Worm (Caenorhabditis elegans) whole organism, L1 larva: ENCODE data around the gene F17C8.7.

Experiments used
- C16A3.4 ChIP-seq: fragments of 150-350 bp; optimal IDR thresholded peaks from 2 replicates; lab custom pipeline; 2014; ENCODE audit warnings: missing biosample characterization, missing genetic modification characterization
- C34B4.2 ChIP-seq: sonication (generic microtip); optimal IDR thresholded peaks from 2 replicates; lab custom pipeline; 2017; ENCODE audit warnings: mild to moderate bottlenecking, missing genetic modification characterization, missing compliant biosample characterization
- Y116A8C.19 ChIP-seq: sonication (generic microtip); optimal IDR thresholded peaks from 2 replicates; lab custom pipeline; 2016; ENCODE audit warnings: missing compliant biosample characterization, missing genetic modification characterization, borderline replicate concordance
- aha-1 ChIP-seq: fragments of 150-350 bp; optimal IDR thresholded peaks from 2 replicates; lab custom pipeline; 2014; ENCODE audit warnings: missing biosample characterization, missing genetic modification characterization
- aly-2 ChIP-seq: fragments of 150-350 bp; optimal IDR thresholded peaks from 2 replicates; lab custom pipeline; 2014; ENCODE audit warnings: missing biosample characterization, missing genetic modification characterization
- ama-1 ChIP-seq: fragments of 150-350 bp; optimal IDR thresholded peaks from 2 replicates; lab custom pipeline; 2014
- blmp-1 ChIP-seq: fragments of 150-350 bp; optimal IDR thresholded peaks from 2 replicates; lab custom pipeline; 2014; ENCODE audit warnings: missing biosample characterization, missing genetic modification characterization
- ceh-63 ChIP-seq: fragments of 200-800 bp; sonication (Bioruptor generic); optimal IDR thresholded peaks from 2 replicates; lab custom pipeline; 2018; ENCODE audit warnings: mild to moderate bottlenecking, missing genetic modification characterization, missing compliant biosample characterization
- ceh-88 ChIP-seq: fragments of 200-800 bp; sonication (Bioruptor generic); IDR thresholded peaks from 2 replicates; pipeline ENCODE4 v1.3.6; 2022; ENCODE audit warnings: missing genetic modification characterization, missing compliant biosample characterization
- ces-1 ChIP-seq: fragments of 150-350 bp; optimal IDR thresholded peaks from 2 replicates; lab custom pipeline; 2014; ENCODE audit warnings: missing biosample characterization, missing genetic modification reagents, missing genetic modification characterization
- dpl-1 ChIP-seq, 3 experiments: fragments of 150-350 bp in 2 of 3; sonication (generic microtip) in 1 of 3; optimal IDR thresholded peaks; 2 replicates each; lab custom pipeline; 2014 to 2017; ENCODE audit warnings: missing biosample characterization in 3 of 3, missing genetic modification characterization in 3 of 3, missing genetic modification reagents in 3 of 3
- dsc-1 ChIP-seq: sonication (generic microtip); optimal IDR thresholded peaks from 2 replicates; lab custom pipeline; 2016; ENCODE audit warnings: mild to moderate bottlenecking, missing genetic modification characterization, missing compliant biosample characterization
- efl-1 ChIP-seq, 4 experiments: fragments of 150-350 bp; optimal IDR thresholded peaks in 3 of 4; peaks in 1 of 4; 1 replicate in 1 of 4; 2 replicates in 3 of 4; lab custom pipeline; 2014; ENCODE audit warnings: missing biosample characterization in 2 of 4, missing genetic modification characterization in 2 of 4, missing genetic modification reagents in 2 of 4
- efl-3 ChIP-seq: fragments of 200-800 bp; sonication (Bioruptor generic); optimal IDR thresholded peaks from 2 replicates; lab custom pipeline; 2018; ENCODE audit warnings: mild to moderate bottlenecking, missing genetic modification characterization, missing compliant biosample characterization
- egl-13 ChIP-seq: sonication (generic microtip); optimal IDR thresholded peaks from 2 replicates; lab custom pipeline; 2016; ENCODE audit warnings: missing genotype, missing genetic modification reagents, missing genetic modification characterization, missing compliant biosample characterization
- elt-2 ChIP-seq: sonication (generic microtip); optimal IDR thresholded peaks from 2 replicates; lab custom pipeline; 2016; ENCODE audit warnings: missing genetic modification characterization, mild to moderate bottlenecking, inconsistent platforms, missing compliant biosample characterization, missing genetic modification reagents
- elt-3 ChIP-seq, 6 experiments: fragments of 150-350 bp in 1 of 6; sonication (generic microtip); optimal IDR thresholded peaks; 2 replicates each; lab custom pipeline; 2017 to 2018; ENCODE audit warnings: missing biosample characterization in 6 of 6, missing genetic modification characterization in 6 of 6, inconsistent platforms in 1 of 6
- ets-5 ChIP-seq: fragments of 200-800 bp; sonication (Bioruptor generic); IDR thresholded peaks from 2 replicates; pipeline ENCODE4 v1.3.6; 2022; ENCODE audit warnings: missing genetic modification characterization, missing compliant biosample characterization
- fkh-10 ChIP-seq: sonication (generic microtip); optimal IDR thresholded peaks from 2 replicates; lab custom pipeline; 2017; ENCODE audit warnings: missing biosample characterization, missing genetic modification reagents, missing genetic modification characterization
- fkh-4 ChIP-seq: sonication (generic microtip); optimal IDR thresholded peaks from 2 replicates; lab custom pipeline; 2016; ENCODE audit warnings: missing compliant biosample characterization, missing genetic modification characterization, borderline replicate concordance
- hlh-4 ChIP-seq: sonication (generic microtip); optimal IDR thresholded peaks from 2 replicates; lab custom pipeline; 2016; ENCODE audit warnings: mild to moderate bottlenecking, missing genetic modification characterization, missing compliant biosample characterization
- hpl-2 ChIP-seq: fragments of 150-350 bp; optimal IDR thresholded peaks from 2 replicates; lab custom pipeline; 2014; ENCODE audit warnings: missing biosample characterization, missing genetic modification reagents, missing genetic modification characterization
- irx-1 ChIP-seq: sonication (generic microtip); optimal IDR thresholded peaks from 2 replicates; lab custom pipeline; 2016; ENCODE audit warnings: missing genetic modification characterization, missing compliant biosample characterization
- isw-1 ChIP-seq: fragments of 200-800 bp; sonication (Bioruptor generic); IDR thresholded peaks from 2 replicates; pipeline ENCODE4 v1.3.6; 2022; ENCODE audit warnings: missing genetic modification characterization, missing compliant biosample characterization
- lin-14 ChIP-seq: fragments of 200-800 bp; sonication (Bioruptor generic); optimal IDR thresholded peaks from 2 replicates; lab custom pipeline; 2018; ENCODE audit warnings: mild to moderate bottlenecking, missing genetic modification characterization, moderate library complexity, missing compliant biosample characterization
- lin-15B ChIP-seq: fragments of 150-350 bp; sonication (generic microtip); optimal IDR thresholded peaks from 3 replicates; lab custom pipeline; 2014; ENCODE audit warnings: missing biosample characterization, missing genetic modification characterization
- lin-35 ChIP-seq, 2 experiments: fragments of 150-350 bp; optimal IDR thresholded peaks; 2 replicates each; lab custom pipeline; 2014; ENCODE audit warnings: missing biosample characterization in 2 of 2, missing genetic modification characterization in 2 of 2, missing genetic modification reagents in 2 of 2
- lir-3 ChIP-seq: sonication (generic microtip); optimal IDR thresholded peaks from 2 replicates; lab custom pipeline; 2016; ENCODE audit warnings: mild to moderate bottlenecking, missing genetic modification characterization, moderate library complexity, missing compliant biosample characterization; ENCODE audit not compliant: poor library complexity
- mdl-1 ChIP-seq, 2 experiments: fragments of 150-350 bp; optimal IDR thresholded peaks; 2 replicates each; lab custom pipeline; 2014 to 2017; ENCODE audit warnings: missing biosample characterization in 2 of 2, missing genetic modification characterization in 2 of 2, inconsistent platforms in 1 of 2
- mef-2 ChIP-seq: fragments of 150-350 bp; optimal IDR thresholded peaks from 2 replicates; lab custom pipeline; 2014; ENCODE audit warnings: missing biosample characterization, missing genetic modification characterization
- nhr-11 ChIP-seq: fragments of 150-350 bp; optimal IDR thresholded peaks from 2 replicates; lab custom pipeline; 2014; ENCODE audit warnings: missing biosample characterization, missing genetic modification characterization
- nhr-19 ChIP-seq: fragments of 200-800 bp; sonication (Bioruptor generic); conservative IDR thresholded peaks from 2 replicates; pipeline ENCODE4 v1.3.6; 2022; ENCODE audit warnings: missing genetic modification characterization, missing compliant biosample characterization
- nhr-237 ChIP-seq: fragments of 150-350 bp; optimal IDR thresholded peaks from 2 replicates; lab custom pipeline; 2014; ENCODE audit warnings: missing biosample characterization, missing genetic modification characterization
- nhr-28 ChIP-seq: fragments of 150-350 bp; optimal IDR thresholded peaks from 2 replicates; lab custom pipeline; 2014; ENCODE audit warnings: missing biosample characterization, missing genetic modification characterization
- nhr-47 ChIP-seq: sonication (generic microtip); optimal IDR thresholded peaks from 2 replicates; lab custom pipeline; 2016; ENCODE audit warnings: mild to moderate bottlenecking, missing genetic modification characterization, moderate library complexity, missing compliant biosample characterization
- nhr-71 ChIP-seq: sonication (generic microtip); optimal IDR thresholded peaks from 2 replicates; lab custom pipeline; 2016; ENCODE audit warnings: mild to moderate bottlenecking, missing genetic modification characterization, moderate library complexity, missing compliant biosample characterization
- nhr-76 ChIP-seq: sonication (generic microtip); optimal IDR thresholded peaks from 2 replicates; lab custom pipeline; 2017; ENCODE audit warnings: missing biosample characterization, missing genetic modification characterization
- nhr-77 ChIP-seq: fragments of 150-350 bp; optimal IDR thresholded peaks from 2 replicates; lab custom pipeline; 2014; ENCODE audit warnings: missing biosample characterization, missing genetic modification characterization
- nhr-84 ChIP-seq: sonication (generic microtip); optimal IDR thresholded peaks from 2 replicates; lab custom pipeline; 2017; ENCODE audit warnings: missing biosample characterization, missing genetic modification characterization
- nhr-90 ChIP-seq: sonication (generic microtip); optimal IDR thresholded peaks from 2 replicates; lab custom pipeline; 2016; ENCODE audit warnings: mild to moderate bottlenecking, missing genetic modification characterization, missing compliant biosample characterization; ENCODE audit not compliant: poor library complexity
- pag-3 ChIP-seq: sonication (generic microtip); optimal IDR thresholded peaks from 2 replicates; lab custom pipeline; 2017; ENCODE audit warnings: missing genetic modification characterization, mild to moderate bottlenecking, missing compliant biosample characterization, antibody characterized with exemption, borderline replicate concordance; ENCODE audit not compliant: insufficient read depth
- pax-3 ChIP-seq: fragments of 200-800 bp; sonication (Bioruptor generic); optimal IDR thresholded peaks from 2 replicates; lab custom pipeline; 2018; ENCODE audit warnings: mild to moderate bottlenecking, missing genetic modification characterization, moderate library complexity, missing compliant biosample characterization
- pqm-1 ChIP-seq: sonication (generic microtip); optimal IDR thresholded peaks from 3 replicates; lab custom pipeline; 2017; ENCODE audit warnings: missing biosample characterization, missing genetic modification characterization
- snpc-4 ChIP-seq: fragments of 150-350 bp; optimal IDR thresholded peaks from 2 replicates; lab custom pipeline; 2014; ENCODE audit warnings: missing biosample characterization, missing genetic modification characterization
- snu-23 ChIP-seq: sonication (generic microtip); optimal IDR thresholded peaks from 2 replicates; lab custom pipeline; 2016; ENCODE audit warnings: missing genetic modification characterization, missing compliant biosample characterization
- sptf-1 ChIP-seq: fragments of 150-350 bp; optimal IDR thresholded peaks from 2 replicates; lab custom pipeline; 2014; ENCODE audit warnings: missing biosample characterization, missing genetic modification characterization
- sup-37 ChIP-seq: fragments of 200-800 bp; sonication (Bioruptor generic); optimal IDR thresholded peaks from 2 replicates; lab custom pipeline; 2018; ENCODE audit warnings: mild to moderate bottlenecking, missing genetic modification characterization, missing compliant biosample characterization
- tlp-1 ChIP-seq: fragments of 150-350 bp; optimal IDR thresholded peaks from 2 replicates; lab custom pipeline; 2014; ENCODE audit warnings: missing biosample characterization, missing genetic modification characterization
- unc-130 ChIP-seq: fragments of 150-350 bp; optimal IDR thresholded peaks from 2 replicates; lab custom pipeline; 2017; ENCODE audit warnings: missing biosample characterization, missing genetic modification characterization, inconsistent platforms
- unc-30 ChIP-seq: sonication (generic microtip); optimal IDR thresholded peaks from 2 replicates; lab custom pipeline; 2017; ENCODE audit warnings: missing biosample characterization, missing genetic modification characterization
- unc-62 ChIP-seq: fragments of 150-350 bp; optimal IDR thresholded peaks from 2 replicates; lab custom pipeline; 2014; ENCODE audit warnings: missing biosample characterization, missing genetic modification reagents, missing genetic modification characterization
- unc-86 ChIP-seq: sonication (generic microtip); optimal IDR thresholded peaks from 2 replicates; lab custom pipeline; 2016; ENCODE audit warnings: missing genetic modification characterization, missing compliant biosample characterization
- xbp-1 ChIP-seq: sonication (generic microtip); optimal IDR thresholded peaks from 2 replicates; lab custom pipeline; 2016; ENCODE audit warnings: missing genetic modification characterization, missing compliant biosample characterization

The F17C8.7 gene

DNA sequence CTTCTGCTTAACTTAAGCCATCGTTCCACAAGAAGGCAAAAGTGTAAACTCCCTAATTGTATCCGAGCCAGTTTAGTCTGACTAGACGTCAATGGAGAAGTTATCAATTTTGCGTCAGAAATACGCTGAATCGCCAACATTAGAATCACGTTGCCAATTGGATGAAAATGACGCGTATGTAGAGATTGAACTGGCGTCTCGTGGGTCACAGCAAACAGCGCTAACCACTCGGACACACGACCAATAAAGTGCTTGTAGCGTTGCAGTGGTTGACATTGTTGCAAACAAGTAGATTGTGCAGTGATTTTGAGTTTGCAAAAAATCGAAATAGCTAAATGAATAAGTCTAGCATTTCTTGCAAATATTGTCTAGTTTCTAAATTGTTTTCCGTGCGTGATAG lies 45.9 kb upstream of the F17C8.7 start (continued):
- TF ChIP-seq efl-1 (optimal IDR thresholded peaks at IDR 0.05; lab: Kevin White, UChicago) (peak; percentile 50 to 72), efl-1 (GFP tag; optimal IDR thresholded peaks at IDR 0.05 in 1 of 2; lab: Kevin White, UChicago) (peak; percentile 32 to 97), C34B4.2 (tag; lab: Kevin White, UChicago) (no peak), nhr-76 (tag; lab: Kevin White, UChicago) (no peak), lin-14 (GFP tag; lab: Kevin White, UChicago) (peak; percentile 64), mdl-1 (tag; optimal IDR thresholded peaks at IDR 0.05; lab: Kevin White, UChicago) (peak in 1 of 2 experiments; percentile 94), aha-1 (tag; lab: Kevin White, UChicago) (no peak), Y116A8C.19 (tag; lab: Kevin White, UChicago) (no peak), blmp-1 (tag; lab: Kevin White, UChicago) (peak; percentile 14), ceh-88 (GFP tag; lab: Robert Waterston, UW) (no peak), xbp-1 (tag; lab: Kevin White, UChicago) (peak; percentile 61), nhr-28 (tag; lab: Kevin White, UChicago) (no peak), pqm-1 (tag; lab: Kevin White, UChicago) (no peak), lin-35 (GFP tag; optimal IDR thresholded peaks at IDR 0.05; lab: Kevin White, UChicago) (peak; percentile 41 to 86), snu-23 (peak; percentile 87), fkh-4 (tag; lab: Kevin White, UChicago) (no peak), tlp-1 (tag; lab: Kevin White, UChicago) (no peak), nhr-47 (peak; percentile 73), dpl-1 (GFP tag; optimal IDR thresholded peaks at IDR 0.05; lab: Kevin White, UChicago) (peak; percentile 40 to 62 (median 58)), nhr-71 (tag; lab: Kevin White, UChicago) (peak; percentile 82), hpl-2 (GFP tag; lab: Kevin White, UChicago) (peak; percentile 25), pag-3 (tag; lab: Kevin White, UChicago) (no peak), sup-37 (GFP tag; lab: Kevin White, UChicago) (peak; percentile 49), egl-13 (tag; lab: Kevin White, UChicago) (no peak), nhr-84 (no peak), nhr-237 (tag; lab: Kevin White, UChicago) (no peak), unc-30 (tag; lab: Kevin White, UChicago) (no peak), dsc-1 (tag; lab: Kevin White, UChicago) (peak; percentile 73), nhr-90 (tag; lab: Kevin White, UChicago) (peak; percentile 85), hlh-4 (tag; lab: Kevin White, UChicago) (no peak), ceh-63 (no peak), mef-2 (peak; percentile 5), elt-2 (tag; lab: Kevin White, UChicago) (peak; percentile 71), irx-1 (tag; lab: Kevin White, UChicago) (peak; percentile 56), unc-130 (peak; percentile 76), nhr-77 (tag; lab: Kevin White, UChicago) (peak; percentile 66), lir-3 (tag; lab: Kevin White, UChicago) (no peak), unc-86 (tag; lab: Kevin White, UChicago) (peak; percentile 6), aly-2 (tag; lab: Kevin White, UChicago) (peak; percentile 24), sptf-1 (tag; lab: Kevin White, UChicago) (no peak), ama-1 (lab: Kevin White, UChicago) (peak; percentile 66), lin-15B (tag; lab: Kevin White, UChicago) (no peak), snpc-4 (no peak), nhr-19 (GFP tag; lab: Robert Waterston, UW) (peak; percentile 77), pax-3 (tag; lab: Kevin White, UChicago) (peak; percentile 42), C16A3.4 (tag; lab: Kevin White, UChicago) (peak; percentile 82), unc-62 (GFP tag; lab: Kevin White, UChicago) (no peak), fkh-10 (GFP tag; lab: Kevin White, UChicago) (no peak), nhr-11 (tag; lab: Kevin White, UChicago) (no peak), isw-1 (GFP tag; lab: Robert Waterston, UW) (no peak), elt-3 (tag; optimal IDR thresholded peaks at IDR 0.05; lab: Kevin White, UChicago) (peak in 3 of 6 experiments; percentile 9 to 71 (median 21)), ces-1 (GFP tag; lab: Kevin White, UChicago) (no peak), efl-3 (GFP tag; lab: Kevin White, UChicago) (no peak), ets-5 (GFP tag; lab: Robert Waterston, UW) (no peak)
